Fruit fly (Drosophila melanogaster): ENCODE data around the gene CG43059.

- TF ChIP-seq usp (GFP tag; optimal IDR thresholded peaks at IDR 0.05) = no peak
- TF ChIP-seq psq (optimal IDR thresholded peaks at IDR 0.05) = no peak
Measured at dm6 chr3L:8285291-8285690, 33.5 kb downstream of the CG43059 start.
